Fruit fly (Drosophila melanogaster) whole organism, prepupa: ENCODE results near the gene CG14439.

Experiments
- Blimp-1 ChIP-seq: fragments of 200-800 bp; sonication (Bioruptor generic); optimal IDR thresholded peaks from 3 replicates; lab custom pipeline; 2017; ENCODE audit warnings: missing biosample characterization, missing genetic modification characterization, mild to moderate bottlenecking, moderate library complexity, missing genetic modification reagents
- CG10631 ChIP-seq: fragments of 200-800 bp; sonication (Bioruptor generic); optimal IDR thresholded peaks from 2 replicates; lab custom pipeline; 2016; ENCODE audit warnings: missing biosample characterization, missing genetic modification characterization
- CG10669 ChIP-seq: fragments of 200-800 bp; sonication (Bioruptor generic); optimal IDR thresholded peaks from 3 replicates; lab custom pipeline; 2018; ENCODE audit warnings: missing biosample characterization, mild to moderate bottlenecking, missing genetic modification characterization, moderate library complexity
- CG15336 ChIP-seq: fragments of 200-800 bp; sonication (Bioruptor generic); IDR thresholded peaks from 2 replicates; pipeline ENCODE4 v1.3.6; 2022; ENCODE audit warnings: missing biosample characterization, missing genetic modification characterization
- CG1621 ChIP-seq: fragments of 200-800 bp; sonication (Bioruptor generic); optimal IDR thresholded peaks from 3 replicates; lab custom pipeline; 2018; ENCODE audit warnings: missing biosample characterization, mild to moderate bottlenecking, missing genetic modification characterization
- CG16779 ChIP-seq: fragments of 200-800 bp; sonication (Bioruptor generic); optimal IDR thresholded peaks from 3 replicates; lab custom pipeline; 2017; ENCODE audit warnings: missing biosample characterization, mild to moderate bottlenecking, missing genetic modification characterization
- CG31627 ChIP-seq: fragments of 200-800 bp; sonication (Bioruptor generic); optimal IDR thresholded peaks from 3 replicates; lab custom pipeline; 2016; ENCODE audit warnings: missing biosample characterization, missing genetic modification characterization
- CG32006 ChIP-seq: fragments of 200-800 bp; sonication (Bioruptor generic); optimal IDR thresholded peaks from 3 replicates; lab custom pipeline; 2017; ENCODE audit warnings: missing biosample characterization, mild to moderate bottlenecking, missing genetic modification characterization
- CG34406 ChIP-seq: fragments of 200-800 bp; sonication (Bioruptor generic); optimal IDR thresholded peaks from 3 replicates; lab custom pipeline; 2016; ENCODE audit warnings: missing biosample characterization, missing genetic modification characterization
- CG4318 ChIP-seq: fragments of 200-800 bp; sonication (Bioruptor generic); optimal IDR thresholded peaks from 3 replicates; lab custom pipeline; 2017; ENCODE audit warnings: missing biosample characterization, mild to moderate bottlenecking, missing genetic modification characterization
- CG6163 ChIP-seq: fragments of 200-800 bp; sonication (Bioruptor generic); IDR thresholded peaks from 3 replicates; pipeline ENCODE4 v1.3.6; 2022; ENCODE audit warnings: missing biosample characterization, missing genetic modification characterization
- CG6276 ChIP-seq: fragments of 200-800 bp; sonication (Bioruptor generic); optimal IDR thresholded peaks from 2 replicates; lab custom pipeline; 2017; ENCODE audit warnings: missing biosample characterization, mild to moderate bottlenecking, missing genetic modification characterization
- CG6792 ChIP-seq: fragments of 200-800 bp; sonication (Bioruptor generic); optimal IDR thresholded peaks from 3 replicates; lab custom pipeline; 2016; ENCODE audit warnings: missing biosample characterization, missing genetic modification characterization
- CG6808 ChIP-seq: fragments of 200-800 bp; sonication (Bioruptor generic); optimal IDR thresholded peaks from 3 replicates; lab custom pipeline; 2017; ENCODE audit warnings: missing biosample characterization, missing genetic modification characterization, mild to moderate bottlenecking, moderate library complexity, missing genetic modification reagents
- CG6854 ChIP-seq: fragments of 200-800 bp; sonication (Bioruptor generic); optimal IDR thresholded peaks from 2 replicates; lab custom pipeline; 2017; ENCODE audit warnings: missing biosample characterization, mild to moderate bottlenecking, missing genetic modification characterization
- CG7368 ChIP-seq: fragments of 200-800 bp; sonication (Bioruptor generic); optimal IDR thresholded peaks from 3 replicates; lab custom pipeline; 2016; ENCODE audit warnings: missing biosample characterization, missing genetic modification characterization
- CG8119 ChIP-seq: fragments of 200-800 bp; sonication (Bioruptor generic); IDR thresholded peaks from 3 replicates; pipeline ENCODE4 v1.3.6; 2022; ENCODE audit warnings: missing biosample characterization, missing genetic modification characterization
- CG8319 ChIP-seq: fragments of 200-800 bp; sonication (Bioruptor generic); optimal IDR thresholded peaks from 3 replicates; lab custom pipeline; 2016; ENCODE audit warnings: missing biosample characterization, missing genetic modification characterization
- CG9139 ChIP-seq: fragments of 200-800 bp; sonication (Bioruptor generic); optimal IDR thresholded peaks from 3 replicates; lab custom pipeline; 2017; ENCODE audit warnings: missing biosample characterization, mild to moderate bottlenecking, missing genetic modification characterization
- Eip75B ChIP-seq: fragments of 200-800 bp; sonication (Bioruptor generic); optimal IDR thresholded peaks from 3 replicates; lab custom pipeline; 2016; ENCODE audit warnings: missing biosample characterization, missing genetic modification characterization
- Eip78C ChIP-seq: fragments of 200-800 bp; sonication (Bioruptor generic); peaks from one replicate; lab custom pipeline; 2016; ENCODE audit warnings: missing biosample characterization, missing genetic modification characterization
- Eip93F ChIP-seq: fragments of 200-800 bp; sonication (Bioruptor generic); optimal IDR thresholded peaks from 2 replicates; lab custom pipeline; 2016; ENCODE audit warnings: missing biosample characterization, mild to moderate bottlenecking, missing genetic modification characterization
- Ets21C ChIP-seq: fragments of 200-800 bp; sonication (Bioruptor generic); optimal IDR thresholded peaks from 3 replicates; lab custom pipeline; 2016; ENCODE audit warnings: missing biosample characterization, missing genetic modification characterization
- Ets96B ChIP-seq: fragments of 200-800 bp; optimal IDR thresholded peaks from 2 replicates; lab custom pipeline; 2019; ENCODE audit warnings: missing biosample characterization, mild to moderate bottlenecking, missing genetic modification characterization, moderate library complexity
- Hr39 ChIP-seq: fragments of 200-800 bp; sonication (Bioruptor generic); optimal IDR thresholded peaks from 2 replicates; lab custom pipeline; 2016; ENCODE audit warnings: missing biosample characterization, missing genetic modification characterization
- Hr4 ChIP-seq: fragments of 200-800 bp; sonication (Bioruptor generic); optimal IDR thresholded peaks from 3 replicates; lab custom pipeline; 2016; ENCODE audit warnings: missing biosample characterization, missing genetic modification characterization
- Lpt ChIP-seq: fragments of 200-800 bp; sonication (Bioruptor generic); optimal IDR thresholded peaks from 3 replicates; lab custom pipeline; 2016; ENCODE audit warnings: missing biosample characterization, missing genetic modification characterization
- Met ChIP-seq: fragments of 200-800 bp; sonication (Bioruptor generic); optimal IDR thresholded peaks from 3 replicates; lab custom pipeline; 2016; ENCODE audit warnings: missing biosample characterization, missing genetic modification characterization
- OdsH ChIP-seq: fragments of 200-800 bp; sonication (Bioruptor generic); optimal IDR thresholded peaks from 3 replicates; lab custom pipeline; 2016; ENCODE audit warnings: missing biosample characterization, missing genetic modification characterization
- Smox ChIP-seq: fragments of 200-800 bp; sonication (Bioruptor generic); optimal IDR thresholded peaks from 3 replicates; lab custom pipeline; 2016; ENCODE audit warnings: missing biosample characterization, missing genetic modification characterization
- Sox14 ChIP-seq: fragments of 200-800 bp; sonication (Bioruptor generic); optimal IDR thresholded peaks from 3 replicates; lab custom pipeline; 2016; ENCODE audit warnings: missing biosample characterization, missing genetic modification characterization
- Sox15 ChIP-seq: fragments of 200-800 bp; sonication (Bioruptor generic); optimal IDR thresholded peaks from 3 replicates; lab custom pipeline; 2016; ENCODE audit warnings: missing biosample characterization, missing genetic modification characterization
- achi ChIP-seq: fragments of 200-800 bp; sonication (Bioruptor generic); optimal IDR thresholded peaks from 3 replicates; lab custom pipeline; 2016; ENCODE audit warnings: missing biosample characterization, missing genetic modification characterization
- acj6 ChIP-seq: fragments of 200-800 bp; sonication (Bioruptor generic); optimal IDR thresholded peaks from 3 replicates; lab custom pipeline; 2016; ENCODE audit warnings: missing biosample characterization, missing genetic modification characterization
- cyc ChIP-seq: fragments of 200-800 bp; sonication (Bioruptor generic); optimal IDR thresholded peaks from 3 replicates; lab custom pipeline; 2016; ENCODE audit warnings: missing biosample characterization, missing genetic modification characterization
- dac ChIP-seq: fragments of 200-800 bp; sonication (Bioruptor generic); optimal IDR thresholded peaks from 2 replicates; lab custom pipeline; 2017; ENCODE audit warnings: missing biosample characterization, mild to moderate bottlenecking, missing genetic modification characterization
- dsx ChIP-seq: fragments of 200-800 bp; optimal IDR thresholded peaks from 3 replicates; lab custom pipeline; 2019; ENCODE audit warnings: missing biosample characterization, mild to moderate bottlenecking, missing genetic modification characterization, moderate library complexity; ENCODE audit not compliant: poor library complexity, severe bottlenecking
- eg ChIP-seq: fragments of 200-800 bp; sonication (Bioruptor generic); IDR thresholded peaks from 3 replicates; pipeline ENCODE4 v1.3.6; 2022; ENCODE audit warnings: missing biosample characterization, missing genetic modification characterization
- esn ChIP-seq: fragments of 200-800 bp; sonication (Bioruptor generic); optimal IDR thresholded peaks from 2 replicates; lab custom pipeline; 2016; ENCODE audit warnings: missing biosample characterization, mild to moderate bottlenecking, missing genetic modification characterization, moderate library complexity
- fd59A ChIP-seq: fragments of 200-800 bp; sonication (Bioruptor generic); optimal IDR thresholded peaks from 2 replicates; lab custom pipeline; 2017; ENCODE audit warnings: missing biosample characterization, mild to moderate bottlenecking, missing genetic modification characterization, missing genetic modification reagents
- fd85E ChIP-seq: fragments of 200-800 bp; sonication (Bioruptor generic); optimal IDR thresholded peaks from 3 replicates; lab custom pipeline; 2016; ENCODE audit warnings: missing biosample characterization, missing genetic modification characterization
- fkh ChIP-seq: fragments of 200-800 bp; sonication (Bioruptor generic); optimal IDR thresholded peaks from 3 replicates; lab custom pipeline; 2017; ENCODE audit warnings: missing biosample characterization, mild to moderate bottlenecking, missing genetic modification characterization, moderate library complexity
- net ChIP-seq: fragments of 200-800 bp; sonication (Bioruptor generic); optimal IDR thresholded peaks from 3 replicates; lab custom pipeline; 2016; ENCODE audit warnings: missing biosample characterization, missing genetic modification characterization
- pdm3 ChIP-seq: fragments of 200-800 bp; sonication (Bioruptor generic); optimal IDR thresholded peaks from 3 replicates; lab custom pipeline; 2016; ENCODE audit warnings: missing biosample characterization, missing genetic modification characterization
- spab ChIP-seq: fragments of 200-800 bp; sonication (Bioruptor generic); optimal IDR thresholded peaks from 2 replicates; lab custom pipeline; 2017; ENCODE audit warnings: missing biosample characterization, mild to moderate bottlenecking, missing genetic modification characterization, missing genetic modification reagents
- ss ChIP-seq, 2 experiments: fragments of 200-800 bp; sonication (Bioruptor generic); optimal IDR thresholded peaks; 2 replicates in 1 of 2; 3 replicates in 1 of 2; lab custom pipeline; 2017 to 2018; ENCODE audit warnings: mild to moderate bottlenecking in 2 of 2, missing biosample characterization in 2 of 2, missing genetic modification characterization in 2 of 2, moderate library complexity in 1 of 2
- topi ChIP-seq: fragments of 200-800 bp; sonication (Bioruptor generic); optimal IDR thresholded peaks from 3 replicates; lab custom pipeline; 2016; ENCODE audit warnings: missing biosample characterization, missing genetic modification characterization

Gene CG14439

dm6 chrX:6702028-6702433, 45.3 kb upstream of the CG14439 start (continued):
- TF ChIP-seq Hr4 (peak; percentile 87), CG8119 (GFP tag; lab: Robert Waterston, UW) (peak; percentile 93), pdm3 (GFP tag; lab: Kevin White, UChicago) (peak; percentile 82), Eip93F (GFP tag; lab: Kevin White, UChicago) (no peak), Eip75B (GFP tag; lab: Kevin White, UChicago) (peak; percentile 58), CG6808 (GFP tag; lab: Kevin White, UChicago) (peak; percentile 76), CG6854 (no peak), achi (GFP tag; lab: Kevin White, UChicago) (peak; percentile 73)

- peak; percentile 53 for TF ChIP-seq CG6276 (GFP tag; lab: Kevin White, UChicago)
- no peak for TF ChIP-seq CG7368
- TF ChIP-seq CG8119 (GFP tag; lab: Robert Waterston, UW), result peak; percentile 34; the same call in 1 of the 3 replicates
- no peak for TF ChIP-seq Sox14 (GFP tag; lab: Kevin White, UChicago)
- peak; percentile 53; the same call in 1 of the 2 replicates for TF ChIP-seq CG15336
- TF ChIP-seq cyc (GFP tag; lab: Kevin White, UChicago), result no peak
- TF ChIP-seq fkh, result peak; percentile 37
Measured at dm6 chrX:6702591-6702990, 44.8 kb upstream of the CG14439 start.

- TF ChIP-seq CG34406 (GFP tag; lab: Kevin White, UChicago) (no peak), CG4318 (GFP tag; lab: Kevin White, UChicago) (peak; percentile 28), CG1621 (tag; lab: Kevin White, UChicago) (no peak), net (no peak), Ets96B (peak; percentile 18), cyc (GFP tag; lab: Kevin White, UChicago) (no peak), CG6854 (no peak), CG31627 (GFP tag; lab: Kevin White, UChicago) (no peak), Smox (GFP tag; lab: Kevin White, UChicago) (no peak), fkh (no peak), esn (GFP tag; lab: Kevin White, UChicago) (no peak), CG6808 (GFP tag; lab: Kevin White, UChicago) (peak; percentile 21), eg (GFP tag; lab: Robert Waterston, UW) (no peak), Sox14 (GFP tag; lab: Kevin White, UChicago) (peak; percentile 11), Eip93F (GFP tag; lab: Kevin White, UChicago) (no peak), dac (GFP tag; lab: Kevin White, UChicago) (no peak), CG10669 (GFP tag; lab: Kevin White, UChicago) (peak; percentile 2), acj6 (GFP tag; lab: Kevin White, UChicago) (peak; percentile 12), ss (GFP tag; optimal IDR thresholded peaks at IDR 0.05; lab: Kevin White, UChicago) (no peak), CG6792 (GFP tag; lab: Kevin White, UChicago) (no peak), Lpt (no peak), Blimp-1 (GFP tag; lab: Kevin White, UChicago) (no peak), spab (GFP tag; lab: Kevin White, UChicago) (no peak), fd85E (GFP tag; lab: Kevin White, UChicago) (no peak), achi (GFP tag; lab: Kevin White, UChicago) (no peak), Eip78C (GFP tag; lab: Kevin White, UChicago) (peak; percentile 67), CG10631 (peak; percentile 23), CG8319 (GFP tag; lab: Kevin White, UChicago) (no peak), Met (GFP tag; lab: Kevin White, UChicago) (no peak), dsx (GFP tag; lab: Kevin White, UChicago) (no peak), CG8119 (GFP tag; lab: Robert Waterston, UW) (peak; percentile 27; the same call in 1 of the 3 replicates), fd59A (peak; percentile 35), CG6163 (GFP tag; lab: Robert Waterston, UW) (no peak; the same call in 2 of the 3 replicates), CG16779 (tag; lab: Kevin White, UChicago) (no peak), Hr4 (peak; percentile 36), CG32006 (GFP tag; lab: Kevin White, UChicago) (peak; percentile 57), topi (GFP tag; lab: Kevin White, UChicago) (no peak), CG7368 (no peak), Ets21C (GFP tag; lab: Kevin White, UChicago) (no peak), CG9139 (GFP tag; lab: Kevin White, UChicago) (no peak), OdsH (GFP tag; lab: Kevin White, UChicago) (peak; percentile 11), Sox15 (GFP tag; lab: Kevin White, UChicago) (no peak), Hr39 (GFP tag; lab: Kevin White, UChicago) (no peak)
Measured at dm6 chrX:6703237-6703636, 44.1 kb upstream of the CG14439 start.
